Worm (Caenorhabditis elegans) whole organism, late embryonic: ENCODE measurements around the gene Y45F10D.6.
A peak's percentile ranks its signal among the peaks of the same experiment; 100 is the strongest.

Source experiments
- F13H6.1 ChIP-seq: sonication (generic microtip); optimal IDR thresholded peaks from 2 replicates; lab custom pipeline; 2016; ENCODE audit warnings: missing genetic modification characterization, missing compliant biosample characterization
- K02D7.2 ChIP-seq: sonication (generic microtip); optimal IDR thresholded peaks from 2 replicates; lab custom pipeline; 2017; ENCODE audit warnings: mild to moderate bottlenecking, missing genetic modification characterization, missing compliant biosample characterization
- ahr-1 ChIP-seq: sonication (generic microtip); optimal IDR thresholded peaks from 2 replicates; lab custom pipeline; 2016; ENCODE audit warnings: missing genetic modification characterization, missing compliant biosample characterization
- ceh-14 ChIP-seq: sonication (generic microtip); optimal IDR thresholded peaks from 2 replicates; lab custom pipeline; 2016; ENCODE audit warnings: missing genotype, missing genetic modification characterization, missing compliant biosample characterization
- ceh-19 ChIP-seq: fragments of 200-800 bp; sonication (Bioruptor generic); optimal IDR thresholded peaks from 2 replicates; lab custom pipeline; 2018; ENCODE audit warnings: mild to moderate bottlenecking, missing genetic modification characterization, missing compliant biosample characterization
- ceh-22 ChIP-seq: sonication (generic microtip); optimal IDR thresholded peaks from 2 replicates; lab custom pipeline; 2017; ENCODE audit warnings: missing biosample characterization, missing genetic modification characterization
- ceh-34 ChIP-seq: sonication (generic microtip); optimal IDR thresholded peaks from 2 replicates; lab custom pipeline; 2016; ENCODE audit warnings: mild to moderate bottlenecking, missing genetic modification characterization, missing compliant biosample characterization
- ceh-48 ChIP-seq: sonication (generic microtip); optimal IDR thresholded peaks from 2 replicates; lab custom pipeline; 2016; ENCODE audit warnings: missing genetic modification characterization, inconsistent platforms, missing compliant biosample characterization
- dmd-4 ChIP-seq: sonication (generic microtip); optimal IDR thresholded peaks from 2 replicates; lab custom pipeline; 2016; ENCODE audit warnings: borderline replicate concordance, missing genetic modification characterization, missing compliant biosample characterization
- dve-1 ChIP-seq: sonication (generic microtip); optimal IDR thresholded peaks from 2 replicates; lab custom pipeline; 2017; ENCODE audit warnings: antibody characterized with exemption, mild to moderate bottlenecking, missing genetic modification characterization, missing compliant biosample characterization
- ets-4 ChIP-seq: sonication (generic microtip); optimal IDR thresholded peaks from 2 replicates; lab custom pipeline; 2016; ENCODE audit warnings: missing genetic modification characterization, missing compliant biosample characterization
- fax-1 ChIP-seq: sonication (generic microtip); optimal IDR thresholded peaks from 2 replicates; lab custom pipeline; 2016; ENCODE audit warnings: missing genotype, missing genetic modification characterization, missing compliant biosample characterization
- fkh-6 ChIP-seq: sonication (generic microtip); optimal IDR thresholded peaks from 2 replicates; lab custom pipeline; 2016; ENCODE audit warnings: missing genetic modification characterization, missing compliant biosample characterization
- hlh-30 ChIP-seq: sonication (generic microtip); optimal IDR thresholded peaks from 2 replicates; lab custom pipeline; 2017; ENCODE audit warnings: antibody characterized with exemption, missing genetic modification characterization, missing compliant biosample characterization; ENCODE audit not compliant: insufficient read depth
- hlh-6 ChIP-seq: sonication (generic microtip); optimal IDR thresholded peaks from 2 replicates; lab custom pipeline; 2016; ENCODE audit warnings: missing genotype, missing genetic modification characterization, missing compliant biosample characterization
- mec-3 ChIP-seq: sonication (generic microtip); optimal IDR thresholded peaks from 2 replicates; lab custom pipeline; 2016; ENCODE audit warnings: borderline replicate concordance, missing genetic modification characterization, missing compliant biosample characterization
- nfya-1 ChIP-seq: sonication (generic microtip); optimal IDR thresholded peaks from 2 replicates; lab custom pipeline; 2017; ENCODE audit warnings: missing genetic modification characterization, mild to moderate bottlenecking, missing compliant biosample characterization, antibody characterized with exemption, moderate library complexity
- nhr-11 ChIP-seq: fragments of 150-350 bp; optimal IDR thresholded peaks from 2 replicates; lab custom pipeline; 2014; ENCODE audit warnings: missing biosample characterization, missing genetic modification characterization
- npax-4 ChIP-seq: sonication (generic microtip); optimal IDR thresholded peaks from 2 replicates; lab custom pipeline; 2016; ENCODE audit warnings: missing genetic modification characterization, missing compliant biosample characterization
- pha-4 ChIP-seq: fragments of 150-350 bp; optimal IDR thresholded peaks from 2 replicates; lab custom pipeline; 2018; ENCODE audit warnings: missing biosample characterization, missing genetic modification reagents, missing genetic modification characterization
- sox-4 ChIP-seq: sonication (generic microtip); optimal IDR thresholded peaks from 2 replicates; lab custom pipeline; 2017; ENCODE audit warnings: mild to moderate bottlenecking, missing genetic modification characterization, inconsistent platforms, missing compliant biosample characterization
- unc-3 ChIP-seq, 2 experiments: fragments of 200-800 bp in 1 of 2; sonication (Bioruptor generic) in 1 of 2; sonication (generic microtip) in 1 of 2; conservative IDR thresholded peaks in 1 of 2; optimal IDR thresholded peaks in 1 of 2; 2 replicates each; pipeline versions ENCODE4 v1.3.6 to Lab custom; 2016 to 2022; ENCODE audit warnings: missing compliant biosample characterization in 2 of 2, missing genetic modification characterization in 2 of 2, missing genetic modification reagents in 1 of 2
- unc-42 ChIP-seq: sonication (generic microtip); optimal IDR thresholded peaks from 2 replicates; lab custom pipeline; 2016; ENCODE audit warnings: missing genotype, missing genetic modification characterization, missing compliant biosample characterization
- unc-55 ChIP-seq: sonication (generic microtip); optimal IDR thresholded peaks from 2 replicates; lab custom pipeline; 2017; ENCODE audit warnings: missing biosample characterization, missing genetic modification reagents, missing genetic modification characterization

The Y45F10D.6 gene

ce11 chrIV:13774578-13774977 lies 23.1 kb downstream of the Y45F10D.6 start, which contains the start of gene Y45F10D.2:
Gene Y45F10D.2 (minus strand): TSS chrIV:13774678.
- no peak for TF ChIP-seq dmd-4 (tag; lab: Kevin White, UChicago)
- no peak for TF ChIP-seq unc-3 (GFP tag; conservative IDR thresholded peaks at IDR 0.05; lab: Robert Waterston, UW)
- TF ChIP-seq unc-3 (tag; optimal IDR thresholded peaks at IDR 0.05; lab: Kevin White, UChicago): no peak
- TF ChIP-seq hlh-30 (tag; lab: Kevin White, UChicago): no peak
- no peak for TF ChIP-seq ceh-48 (tag; lab: Kevin White, UChicago)
- no peak for TF ChIP-seq npax-4 (tag; lab: Kevin White, UChicago)
- TF ChIP-seq nhr-11: no peak
- TF ChIP-seq ets-4 (tag; lab: Kevin White, UChicago): no peak
- TF ChIP-seq ceh-14: no peak
- TF ChIP-seq ceh-22 (tag; lab: Kevin White, UChicago): no peak
- TF ChIP-seq, all 69 proteins: peak for 0

- TF ChIP-seq ceh-19 (GFP tag; lab: Kevin White, UChicago) (no peak), nfya-1 (tag; lab: Kevin White, UChicago) (peak; percentile 75)
These were observed 33.0 kb downstream of the Y45F10D.6 start for ce11 chrIV:13764708-13765107.

ce11 chrIV:13763449-13763848 lies 34.3 kb downstream of the Y45F10D.6 start:
- TF ChIP-seq pha-4 (tag; lab: Kevin White, UChicago): no peak
- TF ChIP-seq nhr-11: no peak
- no peak for TF ChIP-seq K02D7.2 (tag; lab: Kevin White, UChicago)
- no peak for TF ChIP-seq fkh-6
- TF ChIP-seq unc-42 (tag; lab: Kevin White, UChicago): peak; percentile 74

- TF ChIP-seq F13H6.1 (no peak), sox-4 (tag; lab: Kevin White, UChicago) (no peak), hlh-6 (tag; lab: Kevin White, UChicago) (no peak), nfya-1 (tag; lab: Kevin White, UChicago) (peak; percentile 52)
These were observed 42.1 kb downstream of the Y45F10D.6 start for ce11 chrIV:13755619-13756018.

- TF ChIP-seq ahr-1 (tag; lab: Kevin White, UChicago) (no peak), dmd-4 (tag; lab: Kevin White, UChicago) (no peak), mec-3 (tag; lab: Kevin White, UChicago) (no peak), fax-1 (no peak), sox-4 (tag; lab: Kevin White, UChicago) (no peak), ceh-34 (no peak), dve-1 (tag; lab: Kevin White, UChicago) (no peak)
These were observed 47.7 kb downstream of the Y45F10D.6 start, which contains the start of gene sorb-1 for ce11 chrIV:13750033-13750432. Gene sorb-1 (plus strand): TSS chrIV:13750333.

- TF ChIP-seq unc-55 (GFP tag; lab: Kevin White, UChicago): peak; percentile 34
- TF ChIP-seq pha-4 (tag; lab: Kevin White, UChicago): no peak
- peak; percentile 4 for TF ChIP-seq nfya-1 (tag; lab: Kevin White, UChicago)
These were observed 48.9 kb downstream of the Y45F10D.6 start for ce11 chrIV:13748798-13749197.
